Comparison of ENCODE assay signal across 2 worm cellular contexts in the genomic region with DNA sequence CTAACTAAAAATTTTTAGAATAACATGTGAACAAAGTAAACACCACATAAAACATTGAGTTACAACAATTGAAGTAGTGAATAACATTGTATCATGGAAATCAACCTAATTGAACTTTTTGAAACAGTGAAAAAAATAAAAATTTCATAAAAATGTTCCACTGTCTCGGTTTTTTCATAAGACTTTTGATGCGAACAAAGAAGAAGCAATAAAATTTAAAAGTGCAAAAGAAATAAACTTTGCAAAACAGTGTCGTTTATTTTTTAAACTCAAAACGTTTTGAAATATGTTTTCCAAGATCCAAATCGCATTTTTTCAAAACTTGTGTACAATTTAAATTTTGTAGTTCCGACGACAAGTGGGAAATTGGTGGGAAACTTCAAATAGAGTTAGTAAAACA.
A peak's percentile ranks its signal among the peaks of the same experiment; 100 is the strongest.
TF ChIP-seq lines count a peak whose summit lies in the region.

No protein-coding gene starts in this region.

TF ChIP-seq in whole organism, L4 larva, 104 proteins besides CTCF, POLR2A, EP300 and RAD21:
- TF ChIP-seq snpc-1.2 (GFP tag; IDR thresholded peaks at IDR 0.05; lab: Robert Waterston, UW) (peak; percentile 65; the same call in 1 of the 2 replicates), unc-62 (GFP tag; optimal IDR thresholded peaks at IDR 0.05 in 1 of 2; lab: Kevin White, UChicago) (no peak), unc-62 (tag; optimal IDR thresholded peaks at IDR 0.05; lab: Kevin White, UChicago) (no peak)

TF ChIP-seq in whole organism, young adult, 124 proteins besides CTCF, POLR2A, EP300 and RAD21:
- TF ChIP-seq snpc-4 (GFP tag; optimal IDR thresholded peaks at IDR 0.05; lab: Kevin White, UChicago) (no peak), snpc-4 (tag; optimal IDR thresholded peaks at IDR 0.05; lab: Kevin White, UChicago) (peak in 2 of 4 experiments; percentile 59 to 78), attf-6 (GFP tag; IDR thresholded peaks at IDR 0.05; lab: Robert Waterston, UW) (0 out of 2 replicates have a peak, but pooled peaks have one; percentile 71), dpl-1 (GFP tag; optimal IDR thresholded peaks at IDR 0.05; lab: Kevin White, UChicago) (no peak)
